Worm (Caenorhabditis elegans): ENCODE results near the gene btf-1.

btf-1 gene

DNA sequence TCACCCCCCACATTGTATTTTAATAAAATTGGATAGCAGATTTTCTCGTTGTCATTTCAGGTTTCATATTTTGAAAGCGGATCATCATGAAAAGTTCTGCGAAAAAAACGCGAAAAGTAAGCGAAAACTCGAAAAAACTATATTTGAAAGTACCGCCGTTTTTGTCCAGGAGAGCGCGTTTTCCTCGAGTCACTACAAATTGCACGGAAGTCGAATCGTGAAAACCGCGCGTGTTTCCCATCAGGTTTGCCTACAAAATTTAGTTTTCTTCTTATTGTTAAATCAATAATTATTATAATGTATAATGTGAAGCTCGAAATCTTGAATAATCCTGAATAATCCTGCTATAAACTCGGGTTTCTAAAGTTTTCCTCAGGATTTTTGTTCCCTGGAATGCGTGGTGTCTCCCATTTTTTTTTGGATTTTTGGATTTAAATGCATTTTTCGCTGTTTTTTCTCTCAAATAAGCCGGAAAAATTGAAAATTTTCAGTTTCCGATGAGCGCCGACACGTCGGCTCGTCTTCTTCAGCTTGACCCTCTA lies at the start of gene btf-1 (continued):
- TF ChIP-seq pbrm-1 (GFP tag; IDR thresholded peaks at IDR 0.05) (peak; percentile 55; the same call in 1 of the 2 replicates), let-607 (tag; optimal IDR thresholded peaks at IDR 0.05) (peak; percentile 56 to 72), nhr-120 (GFP tag; IDR thresholded peaks at IDR 0.05) (no peak), hmg-1.2 (GFP tag; IDR thresholded peaks at IDR 0.05) (no peak; the same call in 1 of the 2 replicates), madf-3 (GFP tag; IDR thresholded peaks at IDR 0.05) (no peak), nhr-27 (tag; optimal IDR thresholded peaks at IDR 0.05) (peak; percentile 21), Y95B8A.8 (GFP tag; IDR thresholded peaks at IDR 0.05) (0 out of 2 replicates have a peak, but pooled peaks have one; percentile 19), F23B12.7 (tag; optimal IDR thresholded peaks at IDR 0.05; ENCODE audit: insufficient read depth) (no peak), rcor-1 (GFP tag; IDR thresholded peaks at IDR 0.05) (0 out of 2 replicates have a peak, but pooled peaks have one; percentile 36), ekl-4 (GFP tag; IDR thresholded peaks at IDR 0.05) (peak; percentile 74), die-1 (tag; optimal IDR thresholded peaks at IDR 0.05) (no peak), nhr-90 (tag; optimal IDR thresholded peaks at IDR 0.05) (no peak), K11D2.4 (GFP tag; IDR thresholded peaks at IDR 0.05) (peak; percentile 80), fkh-3 (tag; optimal IDR thresholded peaks at IDR 0.05) (no peak), ama-1 (optimal IDR thresholded peaks at IDR 0.05) (peak; percentile 58), ama-1 (GFP tag; optimal IDR thresholded peaks at IDR 0.05) (peak in 1 of 2 experiments; percentile 63), nfyb-1 (GFP tag; IDR thresholded peaks at IDR 0.05) (peak; percentile 81), ceh-91 (GFP tag; IDR thresholded peaks at IDR 0.05) (peak; percentile 30; the same call in 1 of the 2 replicates), nhr-179 (tag; optimal IDR thresholded peaks at IDR 0.05) (no peak), snpc-1.3 (tag; optimal IDR thresholded peaks at IDR 0.05; ENCODE audit: insufficient read depth) (peak; percentile 42), dpl-1 (GFP tag; optimal IDR thresholded peaks at IDR 0.05) (peak; percentile 61), him-1 (tag; optimal IDR thresholded peaks at IDR 0.05) (no peak), ztf-22 (GFP tag; optimal IDR thresholded peaks at IDR 0.05) (no peak), unc-130 (GFP tag; optimal IDR thresholded peaks at IDR 0.05) (peak; percentile 64), mxl-1 (tag; optimal IDR thresholded peaks at IDR 0.05) (no peak), ztf-6 (GFP tag; IDR thresholded peaks at IDR 0.05) (no peak), tbx-9 (tag; optimal IDR thresholded peaks at IDR 0.05; ENCODE audit: borderline replicate concordance) (no peak), lin-54 (GFP tag; optimal IDR thresholded peaks at IDR 0.05) (peak; percentile 92), F10E7.11 (tag; optimal IDR thresholded peaks at IDR 0.05) (peak; percentile 72), somi-1 (GFP tag; optimal IDR thresholded peaks at IDR 0.05) (peak; percentile 39), tbp1 (GFP tag; optimal IDR thresholded peaks at IDR 0.05) (peak; percentile 33), ccch-3 (GFP tag; optimal IDR thresholded peaks at IDR 0.05) (peak; percentile 62), ztf-25 (GFP tag; IDR thresholded peaks at IDR 0.05) (no peak), F33H1.4 (GFP tag; IDR thresholded peaks at IDR 0.05) (no peak; the same call in 1 of the 2 replicates), B0035.1 (tag; optimal IDR thresholded peaks at IDR 0.05) (peak; percentile 43), ceh-27 (GFP tag; optimal IDR thresholded peaks at IDR 0.05) (peak; percentile 47), ztf-28 (GFP tag; IDR thresholded peaks at IDR 0.05) (0 out of 2 replicates have a peak, but pooled peaks have one; percentile 45), K12H6.12 (tag; optimal IDR thresholded peaks at IDR 0.05) (peak; percentile 88), cebp-2 (GFP tag; IDR thresholded peaks at IDR 0.05) (no peak), chd-7 (tag; optimal IDR thresholded peaks at IDR 0.05) (no peak), B0261.1 (tag; optimal IDR thresholded peaks at IDR 0.05) (no peak), T07F8.4 (tag; optimal IDR thresholded peaks at IDR 0.05) (peak; percentile 18), ZK185.1 (tag; optimal IDR thresholded peaks at IDR 0.05; ENCODE audit: poor library complexity, severe bottlenecking) (no peak), bed-2 (GFP tag; IDR thresholded peaks at IDR 0.05) (peak; percentile 54; the same call in 1 of the 2 replicates), madf-6 (GFP tag; IDR thresholded peaks at IDR 0.05) (no peak; the same call in 1 of the 2 replicates), ztf-18 (tag; optimal IDR thresholded peaks at IDR 0.05) (peak; percentile 57), unc-62 (GFP tag; optimal IDR thresholded peaks at IDR 0.05) (no peak), lin-26 (GFP tag; IDR thresholded peaks at IDR 0.05) (no peak)
